Fruit fly (Drosophila melanogaster): ENCODE results near the gene ATPsynG.

Gene ATPsynG

DNA sequence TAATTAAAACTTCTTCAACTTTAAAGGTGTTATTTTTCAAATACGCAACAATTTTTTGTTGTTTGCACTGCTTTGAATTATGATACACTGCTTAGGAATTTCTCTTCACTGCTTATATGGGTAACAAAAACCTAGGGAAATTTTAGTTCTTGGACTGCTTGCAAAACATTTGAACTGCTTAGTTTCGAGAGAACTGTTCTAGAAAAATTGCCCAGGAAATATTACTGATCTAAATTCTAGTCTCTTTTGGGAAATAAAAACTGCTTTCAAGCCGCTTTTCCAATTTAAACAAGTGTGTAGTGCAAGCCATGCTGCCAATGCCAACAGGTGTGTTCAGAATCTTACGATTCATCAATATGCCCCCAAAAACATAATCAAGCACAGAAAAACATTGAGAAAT, 11.7 kb downstream of the ATPsynG start:
- no peak for TF ChIP-seq CG15710 (tag; optimal IDR thresholded peaks at IDR 0.05)
- no peak for TF ChIP-seq Snoo (tag; optimal IDR thresholded peaks at IDR 0.05)
- no peak for TF ChIP-seq EcR (GFP tag; optimal IDR thresholded peaks at IDR 0.05)
- TF ChIP-seq CG12605 (GFP tag; IDR thresholded peaks at IDR 0.05), result peak; percentile 66

- TF ChIP-seq Ets98B (GFP tag; IDR thresholded peaks at IDR 0.05), result no peak
- TF ChIP-seq Snoo (tag; optimal IDR thresholded peaks at IDR 0.05), result no peak
- no peak for TF ChIP-seq CG17806 (tag; optimal IDR thresholded peaks at IDR 0.05)
- TF ChIP-seq CG4496 (GFP tag; IDR thresholded peaks at IDR 0.05), result no peak
- TF ChIP-seq D1 (tag; optimal IDR thresholded peaks at IDR 0.05), result no peak
- no peak for TF ChIP-seq CG34367 (tag; optimal IDR thresholded peaks at IDR 0.05)
- TF ChIP-seq EcR (GFP tag; optimal IDR thresholded peaks at IDR 0.05), result no peak
- TF ChIP-seq CG15710 (tag; optimal IDR thresholded peaks at IDR 0.05), result no peak
Measured at dm6 chr2L:10963979-10964378, 12.2 kb downstream of the ATPsynG start, which contains the start of gene dpr2. Gene dpr2, minus strand, starts transcription at chr2L:10964153.

- peak; percentile 54; the same call in 2 of the 3 replicates for TF ChIP-seq CG4496 (GFP tag; IDR thresholded peaks at IDR 0.05)
- TF ChIP-seq CG32121 (GFP tag; IDR thresholded peaks at IDR 0.05), result peak; percentile 78
Measured at dm6 chr2L:10947815-10948214, 28.4 kb downstream of the ATPsynG start.

dm6 chr2L:10940196-10940595, 36.0 kb downstream of the ATPsynG start:
- TF ChIP-seq CG32121 (GFP tag; IDR thresholded peaks at IDR 0.05) (no peak), CG15710 (tag; optimal IDR thresholded peaks at IDR 0.05) (no peak), CG34367 (tag; optimal IDR thresholded peaks at IDR 0.05) (no peak), Snoo (tag; optimal IDR thresholded peaks at IDR 0.05) (no peak), Pif1A (GFP tag; optimal IDR thresholded peaks at IDR 0.05) (no peak), CG9948 (tag; optimal IDR thresholded peaks at IDR 0.05) (no peak), CG10348 (GFP tag; IDR thresholded peaks at IDR 0.05) (no peak), Pif1B (GFP tag; optimal IDR thresholded peaks at IDR 0.05) (no peak), CG13204 (GFP tag; optimal IDR thresholded peaks at IDR 0.05) (no peak), D1 (tag; optimal IDR thresholded peaks at IDR 0.05) (no peak), Ets98B (GFP tag; IDR thresholded peaks at IDR 0.05) (no peak), EcR (GFP tag; optimal IDR thresholded peaks at IDR 0.05) (no peak), CG14655 (GFP tag; optimal IDR thresholded peaks at IDR 0.05) (no peak)

dm6 chr2L:10936362-10936761, 39.8 kb downstream of the ATPsynG start, which contains the start of gene CG14072:
Gene CG14072, plus strand, starts transcription at chr2L:10936662.
- TF ChIP-seq CG13204 (GFP tag; optimal IDR thresholded peaks at IDR 0.05) (no peak), CG12605 (GFP tag; IDR thresholded peaks at IDR 0.05) (no peak), CG4496 (GFP tag; IDR thresholded peaks at IDR 0.05) (no peak)

Data from whole organism, pupa.